Fruit fly (Drosophila melanogaster): ENCODE measurements around the gene CG31248.

Gene CG31248

dm6 chr3R:7093592-7093991 lies 35.5 kb upstream of the CG31248 start (continued):
- peak; percentile 24 for TF ChIP-seq Max (GFP tag; optimal IDR thresholded peaks at IDR 0.05)
- TF ChIP-seq CG2202 (tag; optimal IDR thresholded peaks at IDR 0.05): no peak
- TF ChIP-seq sc (optimal IDR thresholded peaks at IDR 0.05): no peak
- TF ChIP-seq sc (GFP tag; optimal IDR thresholded peaks at IDR 0.05): no peak
- no peak for TF ChIP-seq CG7928 (GFP tag; optimal IDR thresholded peaks at IDR 0.05)
- TF ChIP-seq CG10979 (tag; optimal IDR thresholded peaks at IDR 0.05): peak; percentile 22
- peak; percentile 66 for TF ChIP-seq Med (GFP tag)
- TF ChIP-seq CG2120 (GFP tag; optimal IDR thresholded peaks at IDR 0.05): peak; percentile 37
- TF ChIP-seq CG7556 (GFP tag; optimal IDR thresholded peaks at IDR 0.05): no peak
- peak; percentile 17 for TF ChIP-seq CG9817 (tag; optimal IDR thresholded peaks at IDR 0.05)
- TF ChIP-seq grau (tag; optimal IDR thresholded peaks at IDR 0.05): peak; percentile 31
- no peak for TF ChIP-seq CG33213 (GFP tag; optimal IDR thresholded peaks at IDR 0.05)
- TF ChIP-seq CG17359 (tag; optimal IDR thresholded peaks at IDR 0.05): no peak
- peak in 1 of 2 experiments; percentile 17 for TF ChIP-seq bsh (GFP tag; optimal IDR thresholded peaks at IDR 0.05)
- peak; percentile 2 for TF ChIP-seq CG13424 (tag; optimal IDR thresholded peaks at IDR 0.05)
- no peak for TF ChIP-seq CG31365 (tag; optimal IDR thresholded peaks at IDR 0.05)
- TF ChIP-seq emc (GFP tag; optimal IDR thresholded peaks at IDR 0.05): no peak
- peak; percentile 47 for TF ChIP-seq CG12391 (tag; optimal IDR thresholded peaks at IDR 0.05)
- peak; percentile 60 for TF ChIP-seq Dref (GFP tag; IDR thresholded peaks at IDR 0.05)
- TF ChIP-seq CG17186 (GFP tag; optimal IDR thresholded peaks at IDR 0.05): no peak
- TF ChIP-seq sens (GFP tag): peak; percentile 80
- peak; percentile 96 for TF ChIP-seq CG3995 (GFP tag; optimal IDR thresholded peaks at IDR 0.05)
- TF ChIP-seq Ets97D (GFP tag; optimal IDR thresholded peaks at IDR 0.05): peak; percentile 7
- TF ChIP-seq CG17361 (GFP tag; IDR thresholded peaks at IDR 0.05): peak; percentile 42; the same call in 1 of the 3 replicates
- TF ChIP-seq CG12659 (GFP tag; optimal IDR thresholded peaks at IDR 0.05): no peak
- peak; percentile 14 for TF ChIP-seq HmgZ (tag; optimal IDR thresholded peaks at IDR 0.05)
- peak; percentile 1 for TF ChIP-seq CG8924 (tag; optimal IDR thresholded peaks at IDR 0.05)
- no peak for TF ChIP-seq CG11696 (GFP tag; IDR thresholded peaks at IDR 0.05)
- TF ChIP-seq CG1529 (GFP tag; optimal IDR thresholded peaks at IDR 0.05): no peak
- TF ChIP-seq MBD-R2 (GFP tag; IDR thresholded peaks at IDR 0.05): peak; percentile 70
- no peak for TF ChIP-seq CG4854 (GFP tag; optimal IDR thresholded peaks at IDR 0.05)
- TF ChIP-seq ara (GFP tag; IDR thresholded peaks at IDR 0.05): peak; percentile 19; the same call in 1 of the 2 replicates
- no peak for TF ChIP-seq Dfd (GFP tag; optimal IDR thresholded peaks at IDR 0.05)
- peak; percentile 8 for TF ChIP-seq Fer1 (GFP tag; optimal IDR thresholded peaks at IDR 0.05)
- TF ChIP-seq CG9797 (GFP tag; optimal IDR thresholded peaks at IDR 0.05): no peak
- TF ChIP-seq CG17829 (tag; optimal IDR thresholded peaks at IDR 0.05): peak; percentile 12
- no peak for TF ChIP-seq onecut (GFP tag; IDR thresholded peaks at IDR 0.05)
- TF ChIP-seq CG31441 (GFP tag; IDR thresholded peaks at IDR 0.05): peak; percentile 71
- peak; percentile 35 for TF ChIP-seq CoRest (tag; optimal IDR thresholded peaks at IDR 0.05)
- peak; percentile 34; the same call in 2 of the 4 replicates for TF ChIP-seq Dll (GFP tag; IDR thresholded peaks at IDR 0.05; ENCODE audit: partially characterized antibody)
- TF ChIP-seq Sox102F (GFP tag; optimal IDR thresholded peaks at IDR 0.05): no peak
- TF ChIP-seq CG10366 (GFP tag; IDR thresholded peaks at IDR 0.05): peak; percentile 16; the same call in 1 of the 2 replicates
- peak; percentile 25 for TF ChIP-seq CG30403 (GFP tag; optimal IDR thresholded peaks at IDR 0.05)
- peak; percentile 60 for TF ChIP-seq Sry-δ (GFP tag; optimal IDR thresholded peaks at IDR 0.05)
- TF ChIP-seq CG31224 (GFP tag; IDR thresholded peaks at IDR 0.05): no peak
- no peak for TF ChIP-seq Jarid2 (GFP tag; optimal IDR thresholded peaks at IDR 0.05)
- no peak for TF ChIP-seq hkb (optimal IDR thresholded peaks at IDR 0.05)
- TF ChIP-seq hkb (GFP tag; IDR thresholded peaks at IDR 0.05): 0 out of 2 replicates have a peak, but pooled peaks have one; percentile 14

Data from whole organism, embryonic.